Worm (Caenorhabditis elegans) whole organism, early embryonic: ENCODE data around the gene gta-1.

Experiments
- F13C5.2 ChIP-seq: sonication (generic microtip); optimal IDR thresholded peaks from 2 replicates; lab custom pipeline; 2017; ENCODE audit warnings: mild to moderate bottlenecking, missing genetic modification characterization, inconsistent platforms, missing compliant biosample characterization
- aly-1 ChIP-seq: sonication (generic microtip); optimal IDR thresholded peaks from 2 replicates; lab custom pipeline; 2016; ENCODE audit warnings: missing genetic modification characterization, missing compliant biosample characterization
- ama-1 ChIP-seq: fragments of 150-350 bp; optimal IDR thresholded peaks from 2 replicates; lab custom pipeline; 2014
- ceh-13 ChIP-seq: fragments of 200-800 bp; sonication (Bioruptor generic); optimal IDR thresholded peaks from 2 replicates; lab custom pipeline; 2018; ENCODE audit warnings: mild to moderate bottlenecking, missing genetic modification characterization, missing compliant biosample characterization
- ets-7 ChIP-seq: sonication (generic microtip); optimal IDR thresholded peaks from 2 replicates; lab custom pipeline; 2016; ENCODE audit warnings: missing genotype, missing genetic modification characterization, missing compliant biosample characterization
- flt-1 ChIP-seq: fragments of 200-800 bp; sonication (Bioruptor generic); IDR thresholded peaks from 2 replicates; pipeline ENCODE4 v1.3.6; 2022; ENCODE audit warnings: missing genetic modification characterization, missing compliant biosample characterization
- hmbx-1 ChIP-seq: sonication (generic microtip); optimal IDR thresholded peaks from 2 replicates; lab custom pipeline; 2016; ENCODE audit warnings: mild to moderate bottlenecking, missing genetic modification characterization, missing compliant biosample characterization
- hnd-1 ChIP-seq: sonication (generic microtip); optimal IDR thresholded peaks from 2 replicates; lab custom pipeline; 2016; ENCODE audit warnings: missing genetic modification characterization, missing compliant biosample characterization
- pes-1 ChIP-seq: fragments of 200-800 bp; sonication (Bioruptor generic); IDR thresholded peaks from 2 replicates; pipeline ENCODE4 v1.3.6; 2022; ENCODE audit warnings: missing genetic modification reagents, missing genetic modification characterization, missing compliant biosample characterization
- scrt-1 ChIP-seq: fragments of 200-800 bp; sonication (Bioruptor generic); IDR thresholded peaks from 2 replicates; pipeline ENCODE4 v1.3.6; 2022; ENCODE audit warnings: missing genetic modification characterization, missing compliant biosample characterization
- sea-1 ChIP-seq: fragments of 200-800 bp; sonication (Bioruptor generic); conservative IDR thresholded peaks from 2 replicates; pipeline ENCODE4 v1.3.6; 2022; ENCODE audit warnings: missing genetic modification characterization, missing compliant biosample characterization
- tbx-11 ChIP-seq: fragments of 200-800 bp; sonication (Bioruptor generic); IDR thresholded peaks from 2 replicates; pipeline ENCODE4 v1.3.6; 2022; ENCODE audit warnings: missing genetic modification characterization, missing compliant biosample characterization
- tbx-37 ChIP-seq: fragments of 200-800 bp; sonication (Bioruptor generic); conservative IDR thresholded peaks from 2 replicates; pipeline ENCODE4 v1.3.6; 2022; ENCODE audit warnings: missing genetic modification reagents, missing genetic modification characterization, missing compliant biosample characterization

- TF ChIP-seq F13C5.2 (tag; lab: Kevin White, UChicago): no peak
- TF ChIP-seq ets-7: no peak
- TF ChIP-seq ama-1 (lab: Kevin White, UChicago): no peak
- TF ChIP-seq tbx-11 (GFP tag; lab: Robert Waterston, UW): no peak
- no peak for TF ChIP-seq aly-1
- no peak for TF ChIP-seq hnd-1 (tag; lab: Kevin White, UChicago)
- no peak for TF ChIP-seq hmbx-1 (tag; lab: Kevin White, UChicago)
- no peak for TF ChIP-seq scrt-1 (GFP tag; lab: Robert Waterston, UW)
- no peak for TF ChIP-seq tbx-37 (GFP tag; lab: Robert Waterston, UW)
- TF ChIP-seq ceh-13 (GFP tag; lab: Kevin White, UChicago): no peak
- TF ChIP-seq sea-1 (GFP tag; lab: Robert Waterston, UW): no peak
- TF ChIP-seq pes-1: no peak
- no peak for TF ChIP-seq flt-1 (GFP tag; lab: Robert Waterston, UW)
Observed at ce11 chrIV:10170808-10171207, 9.7 kb upstream of the gta-1 start.
